Fruit fly (Drosophila melanogaster) Kc167 (cell line): Measurements from ENCODE around the gene CG6661.

Experiments
- Myc ChIP-seq: fragments of >200 bp; optimal IDR thresholded peaks from 2 replicates; lab custom pipeline; 2017; ENCODE audit warnings: missing external identifiers
- Sin3A ChIP-seq: fragments of >200 bp; optimal IDR thresholded peaks from 2 replicates; lab custom pipeline; 2018; ENCODE audit warnings: missing external identifiers
- h ChIP-seq: fragments of >200 bp; optimal IDR thresholded peaks from 3 replicates; lab custom pipeline; 2018; ENCODE audit warnings: missing external identifiers
- insv ChIP-seq: fragments of >200 bp; optimal IDR thresholded peaks from 3 replicates; lab custom pipeline; 2018; ENCODE audit warnings: missing external identifiers
- psq ChIP-seq: fragments of >200 bp; optimal IDR thresholded peaks from 2 replicates; lab custom pipeline; 2017; ENCODE audit warnings: missing external identifiers
- ttk ChIP-seq: sonication (Bioruptor generic); optimal IDR thresholded peaks from 2 replicates; lab custom pipeline; 2017; ENCODE audit warnings: missing external identifiers

DNA sequence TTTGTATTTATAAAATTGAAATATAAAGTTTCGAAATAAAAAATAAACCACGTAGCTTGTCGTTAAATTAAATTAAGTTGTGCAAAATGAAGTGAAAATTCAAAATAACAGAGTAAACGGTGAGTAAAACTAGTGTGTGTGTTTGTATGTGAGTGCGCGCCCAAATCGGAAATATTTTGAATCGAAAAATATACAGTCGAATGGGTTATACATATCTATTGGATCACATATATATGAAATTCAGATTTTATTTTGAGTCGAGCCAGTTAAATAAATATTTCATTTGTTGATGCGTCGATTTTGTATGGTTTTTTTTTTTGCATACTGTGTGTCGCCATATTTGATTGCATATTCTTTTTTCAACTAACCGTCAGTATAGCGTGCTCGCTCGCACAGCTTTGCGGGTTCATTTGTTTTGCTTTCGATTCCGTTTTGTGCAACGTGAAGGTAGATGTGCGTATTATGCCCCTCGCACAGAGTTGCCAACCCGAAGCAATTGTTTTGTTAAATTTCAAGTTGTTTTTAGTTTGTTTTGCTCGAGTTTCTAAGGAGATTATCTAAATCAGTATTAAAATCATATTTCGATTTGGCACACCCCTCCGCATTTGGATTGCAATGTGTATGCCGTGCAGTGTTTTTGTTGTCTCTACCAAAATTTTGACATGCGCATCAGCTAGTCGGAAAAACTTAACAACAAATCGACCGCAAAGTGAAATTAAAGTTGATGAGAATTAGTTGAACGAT, 31.1 kb upstream of the CG6661 start:
- TF ChIP-seq Myc = no peak
- TF ChIP-seq psq (lab: Kevin White, UChicago) = peak; percentile 59
- no peak for TF ChIP-seq Sin3A
- TF ChIP-seq ttk (lab: Kevin White, UChicago) = no peak
- TF ChIP-seq insv (lab: Kevin White, UChicago) = no peak
- TF ChIP-seq h = no peak
